Worm (Caenorhabditis elegans): Measurements from ENCODE around the gene str-187.

str-187 gene

DNA sequence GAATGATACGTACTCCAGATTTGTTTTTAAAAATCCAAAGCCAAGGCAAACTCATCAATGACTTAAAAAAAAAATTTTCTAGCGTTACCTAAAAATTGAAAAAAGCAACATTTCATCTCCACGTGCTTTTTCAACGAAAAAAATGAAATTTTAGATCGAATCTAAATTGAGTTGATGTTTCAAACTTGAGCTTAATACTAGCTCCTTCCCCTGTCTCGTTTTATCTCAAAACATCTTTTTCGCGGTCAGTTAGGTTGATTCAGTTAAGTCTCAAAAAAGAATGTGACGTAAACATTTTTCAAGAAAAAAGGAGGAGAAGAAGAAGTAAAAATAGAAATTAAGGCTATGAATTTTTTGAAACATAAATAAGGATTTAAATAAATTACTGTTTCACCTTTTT lies 28.4 kb upstream of the str-187 start:
- TF ChIP-seq unc-42 (tag; optimal IDR thresholded peaks at IDR 0.05), result peak; percentile 34
- no peak for TF ChIP-seq tbx-7 (tag; optimal IDR thresholded peaks at IDR 0.05)

DNA sequence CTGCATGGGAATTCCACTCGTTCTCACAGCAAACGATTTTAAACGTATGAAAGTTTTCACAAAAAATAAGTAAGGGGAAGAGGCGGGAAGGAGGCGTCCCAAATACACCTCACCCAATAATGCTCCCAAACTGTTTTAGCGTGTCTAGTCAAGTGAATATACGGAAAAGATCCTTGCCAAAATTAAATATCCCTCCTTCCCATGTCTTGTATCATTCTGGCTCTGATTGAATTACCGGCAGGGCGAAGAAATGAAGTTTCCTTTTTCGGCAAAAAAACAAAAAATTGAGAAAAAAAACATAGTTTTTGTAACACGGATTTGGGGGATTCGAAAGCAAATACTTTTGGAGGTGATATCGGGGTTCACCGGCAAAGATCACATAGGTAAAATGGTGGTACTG lies 26.4 kb upstream of the str-187 start:
- TF ChIP-seq unc-42 (tag; optimal IDR thresholded peaks at IDR 0.05), result peak; percentile 71
- TF ChIP-seq ceh-48 (tag; optimal IDR thresholded peaks at IDR 0.05), result no peak

DNA sequence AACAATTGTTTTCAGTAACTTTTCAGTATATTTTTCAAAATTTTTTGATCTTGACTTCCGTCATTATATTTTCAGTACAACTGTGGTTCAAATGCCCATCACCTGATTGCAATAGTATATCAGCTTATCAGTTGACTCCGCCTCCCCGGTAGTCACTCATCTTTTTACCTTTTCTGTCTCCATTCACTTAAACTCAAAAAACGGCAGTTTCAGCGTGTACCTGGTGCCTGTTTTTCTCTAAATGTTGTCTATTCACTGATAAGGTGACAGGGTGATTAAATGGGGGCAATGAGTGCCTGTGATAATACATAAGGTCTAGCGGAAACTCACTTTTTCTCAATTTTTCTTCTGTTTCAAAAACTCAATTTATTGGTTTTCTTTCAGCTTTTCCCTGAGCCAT lies 20.2 kb upstream of the str-187 start, which contains the start of gene ZK550.2:
Gene ZK550.2, plus strand, starts transcription at position 385 of the 400 bp plus-strand sequence.
- TF ChIP-seq pqm-1 (tag; optimal IDR thresholded peaks at IDR 0.05) (peak; percentile 54), eyg-1 (tag; optimal IDR thresholded peaks at IDR 0.05) (no peak), elt-2 (tag; optimal IDR thresholded peaks at IDR 0.05) (peak; percentile 85)

DNA sequence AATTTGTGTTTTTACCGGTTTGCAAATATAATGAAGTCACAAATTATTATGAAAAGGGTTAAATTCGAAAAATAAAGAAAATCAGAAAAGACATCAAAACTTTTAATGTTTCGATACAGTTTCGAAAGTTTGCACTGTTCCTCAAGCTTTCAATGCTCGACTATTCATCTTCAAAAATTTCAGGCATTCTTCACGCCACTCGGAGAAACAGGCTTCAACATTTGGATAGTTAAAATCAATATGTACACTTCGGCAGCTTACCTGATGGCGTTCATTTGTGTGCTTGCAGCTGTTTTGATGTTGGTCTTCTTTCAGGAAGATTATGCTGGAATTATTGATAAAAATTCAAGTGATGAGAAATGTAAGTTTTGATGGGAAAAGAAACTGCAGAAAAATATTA lies 18.2 kb upstream of the str-187 start:
- no peak for TF ChIP-seq ref-2 (tag; optimal IDR thresholded peaks at IDR 0.05)
- TF ChIP-seq rnt-1 (tag; optimal IDR thresholded peaks at IDR 0.05), result no peak
- no peak for TF ChIP-seq ceh-22 (tag; optimal IDR thresholded peaks at IDR 0.05)
- TF ChIP-seq C38D4.7 (GFP tag; optimal IDR thresholded peaks at IDR 0.05), result no peak
- no peak for TF ChIP-seq unc-86 (tag; optimal IDR thresholded peaks at IDR 0.05)
- no peak for TF ChIP-seq madf-2 (tag; optimal IDR thresholded peaks at IDR 0.05)
- TF ChIP-seq tbx-2 (tag; optimal IDR thresholded peaks at IDR 0.05), result no peak
- no peak for TF ChIP-seq ceh-24 (tag; optimal IDR thresholded peaks at IDR 0.05)
- TF ChIP-seq ahr-1 (tag; optimal IDR thresholded peaks at IDR 0.05), result no peak
- no peak for TF ChIP-seq pros-1 (tag; optimal IDR thresholded peaks at IDR 0.05)
- no peak for TF ChIP-seq zip-5 (tag; optimal IDR thresholded peaks at IDR 0.05)

DNA sequence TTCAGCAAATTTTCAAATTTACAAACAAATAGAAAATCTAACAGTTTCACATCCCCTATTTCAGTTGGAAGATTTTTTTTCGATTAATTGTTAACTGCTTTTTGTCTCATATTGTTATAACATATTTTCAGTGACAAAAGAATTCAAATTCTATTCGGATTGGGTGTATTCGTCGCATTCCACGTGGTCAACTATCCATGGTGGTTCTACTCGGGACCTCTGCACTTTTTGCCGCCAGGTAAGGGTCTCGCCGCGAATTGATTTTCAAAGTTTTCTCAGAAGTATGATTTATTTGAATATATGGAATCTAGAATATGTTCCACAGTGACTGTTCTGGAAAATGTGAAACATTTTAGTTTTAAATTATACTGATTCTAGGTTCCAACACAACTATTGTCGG lies 16.8 kb upstream of the str-187 start:
- TF ChIP-seq T23F11.4 (GFP tag; optimal IDR thresholded peaks at IDR 0.05), result no peak
- TF ChIP-seq dmd-4 (tag; optimal IDR thresholded peaks at IDR 0.05; ENCODE audit: borderline replicate concordance), result no peak
- TF ChIP-seq Y22D7AL.16 (tag; optimal IDR thresholded peaks at IDR 0.05), result no peak
- TF ChIP-seq odd-2 (tag; optimal IDR thresholded peaks at IDR 0.05), result no peak
- TF ChIP-seq ceh-24 (tag; optimal IDR thresholded peaks at IDR 0.05), result no peak

DNA sequence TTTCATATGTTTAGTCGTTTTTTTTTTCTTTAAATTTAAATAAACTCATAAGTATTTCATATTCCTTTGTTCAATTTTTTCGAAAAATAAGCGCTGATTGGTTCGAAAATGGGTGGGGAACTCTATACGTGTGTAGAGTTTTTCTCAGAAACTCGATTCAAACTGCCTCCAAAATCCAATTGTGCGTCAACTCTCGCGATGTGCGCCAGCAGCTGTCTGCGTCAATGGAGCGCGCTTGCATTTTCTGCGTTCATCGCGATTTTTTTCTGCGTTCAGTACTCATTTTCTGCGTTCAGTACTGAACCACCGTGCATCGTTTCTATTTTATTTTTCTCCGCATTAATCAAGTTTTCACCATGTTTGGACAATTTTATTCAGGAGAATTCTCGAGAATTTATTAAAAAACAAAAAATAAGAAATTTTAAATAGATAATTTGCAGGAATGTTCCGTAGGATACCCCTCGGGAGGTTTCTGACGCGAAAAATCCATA lies 15.6 kb upstream of the str-187 start, which contains the start of gene eelo-2:
Gene eelo-2, plus strand, starts transcription at position 441 of the 491 bp plus-strand sequence.
- peak; percentile 84 for TF ChIP-seq pqm-1 (tag; optimal IDR thresholded peaks at IDR 0.05)
- peak; percentile 35 for TF ChIP-seq F13H6.1 (tag; optimal IDR thresholded peaks at IDR 0.05)
- peak; percentile 82 for TF ChIP-seq ref-2 (tag; optimal IDR thresholded peaks at IDR 0.05)
- TF ChIP-seq ceh-45 (GFP tag; IDR thresholded peaks at IDR 0.05), result no peak
- TF ChIP-seq ahr-1 (tag; optimal IDR thresholded peaks at IDR 0.05), result peak; percentile 2
- peak; percentile 94 for TF ChIP-seq ceh-18 (tag; optimal IDR thresholded peaks at IDR 0.05)
- peak; percentile 61 for TF ChIP-seq pax-1 (tag; optimal IDR thresholded peaks at IDR 0.05)
- peak; percentile 88 for TF ChIP-seq dve-1 (tag; optimal IDR thresholded peaks at IDR 0.05)
- peak; percentile 40 for TF ChIP-seq K09A11.1 (tag; optimal IDR thresholded peaks at IDR 0.05; ENCODE audit: insufficient read depth)
- TF ChIP-seq dmd-4 (tag; optimal IDR thresholded peaks at IDR 0.05; ENCODE audit: borderline replicate concordance), result peak; percentile 45
- TF ChIP-seq Y22D7AL.16 (tag; optimal IDR thresholded peaks at IDR 0.05), result peak; percentile 10
- TF ChIP-seq hlh-30 (tag; optimal IDR thresholded peaks at IDR 0.05; ENCODE audit: insufficient read depth), result peak; percentile 60
- TF ChIP-seq che-1 (tag; optimal IDR thresholded peaks at IDR 0.05), result no peak
- peak; percentile 9 for TF ChIP-seq fkh-6 (tag; optimal IDR thresholded peaks at IDR 0.05)
- peak; percentile 99 for TF ChIP-seq ceh-30 (tag; optimal IDR thresholded peaks at IDR 0.05)
- TF ChIP-seq npax-4 (tag; optimal IDR thresholded peaks at IDR 0.05), result no peak
- TF ChIP-seq ceh-34 (tag; optimal IDR thresholded peaks at IDR 0.05), result peak; percentile 83
- TF ChIP-seq nhr-11 (tag; optimal IDR thresholded peaks at IDR 0.05), result no peak
- TF ChIP-seq fkh-10 (GFP tag; optimal IDR thresholded peaks at IDR 0.05), result peak; percentile 57
- peak; percentile 68 for TF ChIP-seq rnt-1 (tag; optimal IDR thresholded peaks at IDR 0.05)
- peak; percentile 6 for TF ChIP-seq ceh-19 (GFP tag; optimal IDR thresholded peaks at IDR 0.05)
- no peak for TF ChIP-seq hlh-15 (tag; optimal IDR thresholded peaks at IDR 0.05)
- no peak for TF ChIP-seq ama-1 (optimal IDR thresholded peaks at IDR 0.05)
- TF ChIP-seq odd-2 (tag; optimal IDR thresholded peaks at IDR 0.05), result no peak
- peak; percentile 92 for TF ChIP-seq pros-1 (tag; optimal IDR thresholded peaks at IDR 0.05)
- peak; percentile 63 for TF ChIP-seq unc-86 (tag; optimal IDR thresholded peaks at IDR 0.05)
- TF ChIP-seq K02D7.2 (tag; optimal IDR thresholded peaks at IDR 0.05), result no peak
- TF ChIP-seq lim-6 (tag; optimal IDR thresholded peaks at IDR 0.05), result peak; percentile 47
- peak; percentile 33 for TF ChIP-seq madf-2 (tag; optimal IDR thresholded peaks at IDR 0.05)
- TF ChIP-seq hlh-8 (tag; optimal IDR thresholded peaks at IDR 0.05), result peak; percentile 20
- TF ChIP-seq sox-4 (tag; optimal IDR thresholded peaks at IDR 0.05), result no peak
- TF ChIP-seq unc-42 (tag; optimal IDR thresholded peaks at IDR 0.05), result peak; percentile 89
